Worm (Caenorhabditis elegans) whole organism, L1 larva: ENCODE data around the gene msp-64.

Source experiments
- F16B12.6 ChIP-seq: fragments of 150-350 bp; optimal IDR thresholded peaks from 2 replicates; lab custom pipeline; 2014; ENCODE audit warnings: missing biosample characterization, missing genetic modification characterization
- nhr-77 ChIP-seq: fragments of 150-350 bp; optimal IDR thresholded peaks from 2 replicates; lab custom pipeline; 2014; ENCODE audit warnings: missing biosample characterization, missing genetic modification characterization

DNA sequence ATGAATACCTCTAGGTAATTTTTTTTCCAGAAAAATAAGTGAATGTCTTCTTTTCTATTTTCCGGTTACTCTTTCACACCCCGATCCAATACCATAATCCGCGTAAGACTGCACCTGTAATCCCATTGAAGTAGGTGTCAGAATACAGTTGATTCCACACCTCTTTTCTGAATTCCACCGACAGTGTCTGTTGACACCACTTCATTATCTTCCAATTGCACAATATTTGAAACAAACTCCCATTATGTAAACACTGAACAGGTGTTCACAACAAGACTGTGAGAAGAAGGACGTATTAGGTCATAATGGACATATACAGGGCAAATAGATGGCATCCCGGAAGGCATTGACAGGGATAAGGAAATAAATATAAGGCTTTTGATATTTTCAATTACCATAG is 32.8 kb downstream of the msp-64 start:
- TF ChIP-seq nhr-77 (tag; lab: Kevin White, UChicago) (no peak), F16B12.6 (tag; lab: Kevin White, UChicago) (no peak)
